Worm (Caenorhabditis elegans): ENCODE data around the gene F10A3.11.

- no peak for TF ChIP-seq ztf-11 (tag; optimal IDR thresholded peaks at IDR 0.05)
- TF ChIP-seq pha-4 (tag; optimal IDR thresholded peaks at IDR 0.05) = no peak
- TF ChIP-seq nhr-77 (tag; optimal IDR thresholded peaks at IDR 0.05) = no peak
- no peak for TF ChIP-seq snpc-4 (tag; optimal IDR thresholded peaks at IDR 0.05)
- TF ChIP-seq nhr-23 (tag; optimal IDR thresholded peaks at IDR 0.05) = no peak
- no peak for TF ChIP-seq unc-39 (tag; optimal IDR thresholded peaks at IDR 0.05)
- no peak for TF ChIP-seq nhr-76 (tag; optimal IDR thresholded peaks at IDR 0.05)
- no peak for TF ChIP-seq lin-15B (tag; optimal IDR thresholded peaks at IDR 0.05)
- TF ChIP-seq nhr-25 (tag; optimal IDR thresholded peaks at IDR 0.05) = no peak
- TF ChIP-seq skn-1 (tag; optimal IDR thresholded peaks at IDR 0.05) = no peak
- no peak for TF ChIP-seq nhr-11 (tag; optimal IDR thresholded peaks at IDR 0.05)
- no peak for TF ChIP-seq jun-1 (tag; optimal IDR thresholded peaks at IDR 0.05)
- TF ChIP-seq nhr-28 (tag; optimal IDR thresholded peaks at IDR 0.05) = no peak
- no peak for TF ChIP-seq ceh-16 (tag; optimal IDR thresholded peaks at IDR 0.05)
Observed at ce11 chrV:16153375-16153774, 9.1 kb upstream of the F10A3.11 start, which contains the start of gene str-254.
